Worm (Caenorhabditis elegans): Measurements from ENCODE around the gene R07C12.1.

DNA sequence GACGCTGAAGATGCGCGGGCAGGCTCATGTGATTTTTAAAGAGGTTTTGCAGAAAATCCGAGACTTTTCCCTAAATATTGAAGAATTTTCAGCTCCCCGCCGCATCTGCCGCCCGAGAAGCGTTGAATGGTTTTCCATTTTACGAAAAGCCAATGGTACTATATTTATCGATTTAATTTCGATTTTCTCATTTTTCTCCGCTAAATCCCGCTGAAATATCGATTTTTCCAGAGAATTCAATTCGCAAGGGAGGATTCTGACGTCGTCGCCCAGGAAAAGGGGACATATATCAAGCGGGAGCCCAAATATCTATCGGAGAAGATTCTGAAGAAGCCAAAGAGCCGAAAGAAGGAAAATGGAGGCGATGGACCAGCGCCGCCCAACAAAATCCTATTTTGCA lies 20.0 kb downstream of the R07C12.1 start:
- TF ChIP-seq lin-40 (tag; optimal IDR thresholded peaks at IDR 0.05) (no peak), madf-6 (GFP tag; IDR thresholded peaks at IDR 0.05) (no peak), egl-18 (GFP tag; IDR thresholded peaks at IDR 0.05) (no peak), cebp-2 (GFP tag; IDR thresholded peaks at IDR 0.05) (no peak), sea-2 (GFP tag; IDR thresholded peaks at IDR 0.05) (no peak), efl-1 (GFP tag; optimal IDR thresholded peaks at IDR 0.05) (no peak), atf-7 (tag; optimal IDR thresholded peaks at IDR 0.05) (no peak), ama-1 (optimal IDR thresholded peaks at IDR 0.05) (no peak), ama-1 (GFP tag; optimal IDR thresholded peaks at IDR 0.05) (no peak), bed-1 (GFP tag; IDR thresholded peaks at IDR 0.05) (no peak), unc-62 (GFP tag; optimal IDR thresholded peaks at IDR 0.05) (no peak), akir-1 (GFP tag; optimal IDR thresholded peaks at IDR 0.05) (no peak), athp-1 (tag; optimal IDR thresholded peaks at IDR 0.05) (no peak)

Measured in whole organism, young adult.